Fruit fly (Drosophila melanogaster): ENCODE results near the gene CG33543.

- no peak for TF ChIP-seq CG14655 (GFP tag; optimal IDR thresholded peaks at IDR 0.05)
- TF ChIP-seq Ets98B (GFP tag; IDR thresholded peaks at IDR 0.05): no peak
Measured at dm6 chr2L:2044826-2045225, 38.7 kb upstream of the CG33543 start.

Measured in whole organism, pupa.